Worm (Caenorhabditis elegans): ENCODE measurements around the gene sas-7.

ce11 chrIII:10271807-10272206 is 49.0 kb upstream of the sas-7 start:
- TF ChIP-seq zag-1 (tag; optimal IDR thresholded peaks at IDR 0.05) (no peak), lin-13 (GFP tag; optimal IDR thresholded peaks at IDR 0.05) (no peak), nhr-11 (tag; optimal IDR thresholded peaks at IDR 0.05) (no peak), swsn-7 (tag; optimal IDR thresholded peaks at IDR 0.05) (no peak), zip-4 (GFP tag; optimal IDR thresholded peaks at IDR 0.05) (no peak), pqm-1 (tag; optimal IDR thresholded peaks at IDR 0.05) (no peak), alr-1 (tag; optimal IDR thresholded peaks at IDR 0.05; ENCODE audit: borderline replicate concordance) (no peak), elt-3 (tag; optimal IDR thresholded peaks at IDR 0.05) (no peak), sptf-1 (tag; optimal IDR thresholded peaks at IDR 0.05) (no peak), C04F5.9 (tag; optimal IDR thresholded peaks at IDR 0.05) (no peak), nhr-77 (tag; optimal IDR thresholded peaks at IDR 0.05) (no peak), tbx-2 (tag; optimal IDR thresholded peaks at IDR 0.05) (no peak), nhr-47 (tag; optimal IDR thresholded peaks at IDR 0.05) (no peak)
